Worm (Caenorhabditis elegans): Measurements from ENCODE around the gene F56C3.10.
A peak's percentile ranks its signal among the peaks of the same experiment; 100 is the strongest.
"Not testable (repeated sequence)": the region's sequence is repeated elsewhere in the genome, so short reads cannot be mapped to it uniquely, and the experiment has no call there.

The F56C3.10 gene

DNA sequence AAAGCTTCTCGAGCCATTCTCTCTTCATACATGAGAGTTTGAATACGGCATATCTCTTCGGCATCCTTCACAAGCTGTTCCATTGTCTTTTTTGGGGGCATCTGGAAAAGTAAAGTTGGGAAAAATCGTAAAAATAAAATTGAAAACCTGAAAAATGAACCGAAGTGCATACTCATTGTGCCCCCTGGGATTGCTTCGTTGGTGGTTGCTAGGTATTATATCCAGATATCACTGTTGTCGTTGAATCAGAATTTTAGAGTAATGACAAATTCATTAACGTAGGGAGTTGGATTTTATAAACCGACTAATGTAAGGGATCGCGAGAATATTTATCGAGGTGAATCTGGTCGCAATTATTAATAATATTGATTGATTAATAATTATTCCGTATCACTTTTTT, at the start of gene F56C3.10:
F56C3.10 (minus strand) TSS at position 101 of the 400 bp plus-strand sequence.
- TF ChIP-seq lin-13 (GFP tag; optimal IDR thresholded peaks at IDR 0.05) (no peak), lsy-2 (tag; optimal IDR thresholded peaks at IDR 0.05) (no peak), F44E2.7 (GFP tag; IDR thresholded peaks at IDR 0.05) (no peak), dmd-9 (GFP tag; IDR thresholded peaks at IDR 0.05) (no peak), lin-15B (tag; optimal IDR thresholded peaks at IDR 0.05) (no peak), tag-97 (GFP tag; IDR thresholded peaks at IDR 0.05) (no peak), Y75B8A.6 (GFP tag; IDR thresholded peaks at IDR 0.05) (no peak), F37D6.2 (tag; optimal IDR thresholded peaks at IDR 0.05) (no peak), jun-1 (tag; optimal IDR thresholded peaks at IDR 0.05) (no peak), ceh-82 (tag; optimal IDR thresholded peaks at IDR 0.05) (no peak), lin-1 (GFP tag; IDR thresholded peaks at IDR 0.05) (no peak)

- not testable (repeated sequence) for TF ChIP-seq F37D6.2 (tag; optimal IDR thresholded peaks at IDR 0.05); egl-43 (GFP tag; IDR thresholded peaks at IDR 0.05); nhr-102 (tag; optimal IDR thresholded peaks at IDR 0.05)
These were observed 49.2 kb upstream of the F56C3.10 start, which contains the start of gene F19G12.1 for ce11 chrX:1430707-1431106. Gene F19G12.1 (plus strand): TSS chrX:1431007.

DNA sequence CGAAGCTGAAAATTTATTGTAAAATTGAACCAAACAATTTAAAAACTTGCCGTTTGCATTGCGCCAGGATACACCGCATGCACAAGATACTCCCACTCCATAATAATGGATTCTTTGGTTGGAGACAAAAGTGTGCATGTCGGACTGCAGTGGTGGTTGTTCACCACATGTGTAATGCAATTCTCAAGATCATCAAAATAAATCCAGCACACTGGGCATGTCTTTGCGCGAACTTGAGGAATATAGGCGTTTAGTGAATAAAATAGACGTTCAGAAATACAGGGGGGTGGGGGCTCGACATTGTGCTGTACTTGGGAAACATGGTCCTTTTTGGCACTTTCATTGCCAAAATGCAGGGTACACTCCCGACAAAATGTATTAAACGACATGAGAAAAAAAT, 45.0 kb upstream of the F56C3.10 start, which contains the start of gene F19G12.11:
F19G12.11 (minus strand) TSS at position 101 of the 400 bp plus-strand sequence.
- TF ChIP-seq hif-1 (tag; optimal IDR thresholded peaks at IDR 0.05) (no peak), fos-1 (tag; optimal IDR thresholded peaks at IDR 0.05) (no peak), ceh-62 (tag; optimal IDR thresholded peaks at IDR 0.05) (no peak), sdz-12 (GFP tag; optimal IDR thresholded peaks at IDR 0.05) (no peak), nhr-42 (GFP tag; IDR thresholded peaks at IDR 0.05) (no peak), lin-1 (GFP tag; IDR thresholded peaks at IDR 0.05) (no peak), unc-130 (GFP tag; optimal IDR thresholded peaks at IDR 0.05) (no peak), zag-1 (tag; optimal IDR thresholded peaks at IDR 0.05) (no peak)

DNA sequence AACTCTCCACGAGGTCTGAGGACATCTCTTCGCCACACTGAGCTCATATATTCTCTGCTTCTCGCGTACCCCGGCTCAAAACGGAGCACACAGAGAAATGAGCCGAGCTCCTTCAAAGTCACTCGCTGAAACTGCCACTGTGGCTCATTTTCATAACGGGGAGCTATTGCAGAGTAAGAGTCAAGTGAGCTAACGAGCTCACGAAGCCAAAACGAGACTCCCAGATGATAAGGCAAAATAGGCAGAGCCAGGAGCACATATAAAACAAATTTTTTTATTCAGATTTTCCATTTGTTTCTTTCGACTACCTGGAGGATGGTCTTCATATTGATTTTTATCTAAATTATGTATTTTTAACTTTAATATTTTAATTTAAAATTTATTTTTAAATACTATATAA, 43.0 kb upstream of the F56C3.10 start, which contains the start of gene F19G12.3:
F19G12.3 (plus strand) TSS at position 301 of the 400 bp plus-strand sequence.
- TF ChIP-seq unc-62 (GFP tag; optimal IDR thresholded peaks at IDR 0.05 in 1 of 2) = peak in 1 of 2 experiments; percentile 87
- TF ChIP-seq unc-62 (tag; optimal IDR thresholded peaks at IDR 0.05) = no peak
- TF ChIP-seq nhr-10 (tag; optimal IDR thresholded peaks at IDR 0.05) = no peak

ce11 chrX:1422221-1422620, 40.8 kb upstream of the F56C3.10 start:
- TF ChIP-seq dmd-6 (GFP tag; IDR thresholded peaks at IDR 0.05) (peak; percentile 50), daf-16 (tag; optimal IDR thresholded peaks at IDR 0.05) (peak; percentile 17), tra-1 (GFP tag; IDR thresholded peaks at IDR 0.05) (0 out of 2 replicates have a peak, but pooled peaks have one; percentile 50), nhr-28 (tag; optimal IDR thresholded peaks at IDR 0.05) (peak; percentile 21), hmg-1.1 (GFP tag; IDR thresholded peaks at IDR 0.05) (0 out of 2 replicates have a peak, but pooled peaks have one; percentile 19), mxl-3 (GFP tag; optimal IDR thresholded peaks at IDR 0.05) (peak; percentile 49), hlh-11 (tag; optimal IDR thresholded peaks at IDR 0.05) (peak; percentile 30), hlh-30 (tag; optimal IDR thresholded peaks at IDR 0.05; ENCODE audit: insufficient read depth) (peak; percentile 32), lin-38 (GFP tag; IDR thresholded peaks at IDR 0.05) (peak; percentile 27; the same call in 1 of the 2 replicates)
- TF ChIP-seq daf-16 (GFP tag; optimal IDR thresholded peaks at IDR 0.05) = not testable (repeated sequence)

DNA sequence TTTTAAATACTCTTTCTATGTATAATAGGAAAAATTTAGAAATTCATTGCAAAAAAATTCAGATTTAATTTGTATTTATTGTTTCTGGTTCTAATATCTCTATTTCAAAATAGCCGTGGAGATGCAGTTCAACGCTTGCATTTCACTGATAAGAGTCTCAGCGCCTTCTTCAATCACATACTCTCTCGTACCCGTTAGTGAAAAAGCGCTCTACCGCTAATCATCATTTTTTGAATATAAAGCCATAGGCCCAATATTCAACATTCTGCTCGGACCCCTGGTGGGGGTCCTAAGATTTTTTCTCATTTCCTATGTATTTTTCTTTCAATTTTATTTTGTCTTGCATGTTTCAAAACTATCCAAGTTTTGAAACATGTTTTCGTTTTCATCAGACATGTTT, 39.1 kb upstream of the F56C3.10 start:
- TF ChIP-seq daf-16 (GFP tag; optimal IDR thresholded peaks at IDR 0.05) (no peak), daf-16 (tag; optimal IDR thresholded peaks at IDR 0.05) (peak; percentile 3), pha-4 (GFP tag; IDR thresholded peaks at IDR 0.05) (no peak), pha-4 (tag; optimal IDR thresholded peaks at IDR 0.05) (no peak), mxl-3 (GFP tag; optimal IDR thresholded peaks at IDR 0.05) (no peak), lin-38 (GFP tag; IDR thresholded peaks at IDR 0.05) (peak; percentile 55), dve-1 (tag; optimal IDR thresholded peaks at IDR 0.05; ENCODE audit: insufficient read depth) (peak; percentile 28)

All from whole organism, L4 larva.